Worm (Caenorhabditis elegans) whole organism, L3 larva: Measurements from ENCODE around the gene Y66D12A.30.

Experiments
- R02D3.7 ChIP-seq: fragments of 150-350 bp; optimal IDR thresholded peaks from 2 replicates; lab custom pipeline; 2014; ENCODE audit warnings: missing biosample characterization, missing genetic modification characterization
- ZK546.5 ChIP-seq: sonication (generic microtip); optimal IDR thresholded peaks from 2 replicates; lab custom pipeline; 2017; ENCODE audit warnings: missing biosample characterization, missing genetic modification characterization
- fkh-10 ChIP-seq: sonication (generic microtip); optimal IDR thresholded peaks from 2 replicates; lab custom pipeline; 2017; ENCODE audit warnings: missing biosample characterization, missing genetic modification reagents, missing genetic modification characterization
- fos-1 ChIP-seq: fragments of 150-350 bp; optimal IDR thresholded peaks from 2 replicates; lab custom pipeline; 2014; ENCODE audit warnings: missing biosample characterization, missing genetic modification characterization
- nfya-1 ChIP-seq: sonication (generic microtip); optimal IDR thresholded peaks from 2 replicates; lab custom pipeline; 2017; ENCODE audit warnings: missing genetic modification characterization, mild to moderate bottlenecking, missing compliant biosample characterization, antibody characterized with exemption, moderate library complexity; ENCODE audit not compliant: insufficient read depth
- nhr-23 ChIP-seq: fragments of 150-350 bp; optimal IDR thresholded peaks from 2 replicates; lab custom pipeline; 2014; ENCODE audit warnings: missing biosample characterization, missing genetic modification reagents, missing genetic modification characterization
- nhr-28 ChIP-seq: fragments of 150-350 bp; optimal IDR thresholded peaks from 2 replicates; lab custom pipeline; 2014; ENCODE audit warnings: missing biosample characterization, missing genetic modification characterization
- nhr-43 ChIP-seq: sonication (generic microtip); optimal IDR thresholded peaks from 2 replicates; lab custom pipeline; 2016; ENCODE audit warnings: mild to moderate bottlenecking, missing genetic modification characterization, missing compliant biosample characterization; ENCODE audit not compliant: poor library complexity, severe bottlenecking
- nhr-76 ChIP-seq: fragments of 150-350 bp; sonication (generic microtip); optimal IDR thresholded peaks from 5 replicates; lab custom pipeline; 2014; ENCODE audit warnings: missing biosample characterization, missing genetic modification characterization
- skn-1 ChIP-seq: fragments of 150-350 bp; optimal IDR thresholded peaks from 2 replicates; lab custom pipeline; 2014; ENCODE audit warnings: missing biosample characterization, missing genetic modification characterization
- snpc-4 ChIP-seq: fragments of 150-350 bp; optimal IDR thresholded peaks from 2 replicates; lab custom pipeline; 2014; ENCODE audit warnings: missing biosample characterization, missing genetic modification characterization
- tbx-2 ChIP-seq: sonication (generic microtip); optimal IDR thresholded peaks from 2 replicates; lab custom pipeline; 2016; ENCODE audit warnings: mild to moderate bottlenecking, missing genetic modification characterization, missing compliant biosample characterization
- unc-39 ChIP-seq: sonication (generic microtip); optimal IDR thresholded peaks from 4 replicates; lab custom pipeline; 2017; ENCODE audit warnings: missing biosample characterization, missing genetic modification characterization
- ztf-11 ChIP-seq: fragments of 150-350 bp; optimal IDR thresholded peaks from 2 replicates; lab custom pipeline; 2014; ENCODE audit warnings: missing biosample characterization, missing genetic modification characterization

DNA sequence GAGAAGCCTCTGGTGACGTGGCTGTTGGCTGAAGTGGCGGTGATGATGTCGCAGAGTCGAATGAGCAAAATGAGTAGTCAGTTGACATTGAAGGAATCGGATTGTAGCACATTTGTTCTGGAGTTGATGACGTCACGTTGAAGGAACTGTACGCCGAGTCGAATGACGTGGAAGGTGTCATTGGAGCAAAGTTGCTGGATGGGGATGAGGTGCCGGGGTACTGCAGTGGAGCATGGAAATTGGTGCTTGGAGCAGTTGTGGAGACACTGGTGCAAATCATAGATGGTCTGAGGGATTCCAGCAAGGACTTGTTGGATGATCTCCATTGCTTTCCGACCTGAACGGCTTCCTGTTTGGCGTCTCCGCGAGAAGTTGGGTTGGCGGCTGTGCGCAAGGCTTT is 23.8 kb downstream of the Y66D12A.30 start:
- TF ChIP-seq ztf-11 (tag; lab: Kevin White, UChicago) (no peak), nhr-43 (no peak), nhr-76 (tag; lab: Kevin White, UChicago) (no peak), R02D3.7 (tag; lab: Kevin White, UChicago) (no peak), fos-1 (no peak), skn-1 (tag; lab: Kevin White, UChicago) (no peak), nhr-28 (tag; lab: Kevin White, UChicago) (no peak), fkh-10 (GFP tag; lab: Kevin White, UChicago) (no peak), nfya-1 (tag; lab: Kevin White, UChicago) (no peak), tbx-2 (tag; lab: Kevin White, UChicago) (no peak), nhr-23 (no peak), ZK546.5 (no peak), unc-39 (tag; lab: Kevin White, UChicago) (no peak), snpc-4 (tag; lab: Kevin White, UChicago) (no peak)
